Fruit fly (Drosophila melanogaster) whole organism, wandering third instar larva: Measurements from ENCODE around the gene Wnt5.

ENCODE experiments used
- Abd-B ChIP-seq: fragments of >200 bp; optimal IDR thresholded peaks from 2 replicates; lab custom pipeline; 2017; ENCODE audit warnings: missing biosample characterization, missing genetic modification characterization
- CG32264 ChIP-seq: fragments of 200-800 bp; sonication (Bioruptor generic); optimal IDR thresholded peaks from 2 replicates; lab custom pipeline; 2016; ENCODE audit warnings: missing biosample characterization, missing genetic modification characterization
- CrebA ChIP-seq: fragments of 200-800 bp; sonication (Bioruptor generic); optimal IDR thresholded peaks from 2 replicates; lab custom pipeline; 2016; ENCODE audit warnings: missing biosample characterization, mild to moderate bottlenecking, missing genetic modification characterization, borderline replicate concordance
- Dfd ChIP-seq: fragments of >200 bp; optimal IDR thresholded peaks from 2 replicates; lab custom pipeline; 2017; ENCODE audit warnings: missing biosample characterization, missing genetic modification characterization
- GATAd ChIP-seq: sonication (Bioruptor generic); optimal IDR thresholded peaks from 2 replicates; lab custom pipeline; 2016; ENCODE audit warnings: missing biosample characterization, missing genetic modification characterization
- HLH106 ChIP-seq: fragments of 200-800 bp; optimal IDR thresholded peaks from 3 replicates; lab custom pipeline; 2019; ENCODE audit warnings: missing biosample characterization, mild to moderate bottlenecking, missing genetic modification characterization, moderate library complexity
- Hr78 ChIP-seq: fragments of >200 bp; optimal IDR thresholded peaks from 2 replicates; lab custom pipeline; 2017; ENCODE audit warnings: missing biosample characterization, missing genetic modification characterization
- Jra ChIP-seq: sonication (Bioruptor generic); optimal IDR thresholded peaks from 2 replicates; lab custom pipeline; 2016; ENCODE audit warnings: missing biosample characterization, missing genetic modification characterization
- Mio ChIP-seq: sonication (Bioruptor generic); optimal IDR thresholded peaks from 2 replicates; lab custom pipeline; 2016; ENCODE audit warnings: missing biosample characterization, missing genetic modification characterization
- N ChIP-seq: fragments of >200 bp; optimal IDR thresholded peaks from 2 replicates; lab custom pipeline; 2018; ENCODE audit warnings: missing biosample characterization, missing external identifiers, missing genetic modification characterization
- OdsH ChIP-seq: fragments of 200-800 bp; sonication (Bioruptor generic); optimal IDR thresholded peaks from 2 replicates; lab custom pipeline; 2016; ENCODE audit warnings: missing biosample characterization, mild to moderate bottlenecking, missing genetic modification characterization
- Rel ChIP-seq, 2 experiments: fragments of 200-800 bp; sonication (Bioruptor generic) in 1 of 2; optimal IDR thresholded peaks; 2 replicates in 1 of 2; 3 replicates in 1 of 2; lab custom pipeline; 2016 to 2019; ENCODE audit warnings: mild to moderate bottlenecking in 2 of 2, missing biosample characterization in 2 of 2, missing genetic modification characterization in 2 of 2, moderate library complexity in 1 of 2
- Sp1 ChIP-seq: fragments of 200-800 bp; sonication (Bioruptor generic); optimal IDR thresholded peaks from 3 replicates; lab custom pipeline; 2019; ENCODE audit warnings: missing biosample characterization, mild to moderate bottlenecking, missing genetic modification characterization, moderate library complexity
- br ChIP-seq: fragments of 200-800 bp; sonication (Bioruptor generic); optimal IDR thresholded peaks from 2 replicates; lab custom pipeline; 2016; ENCODE audit warnings: missing biosample characterization, missing genetic modification characterization
- brk ChIP-seq: fragments of 200-800 bp; sonication (Bioruptor generic); optimal IDR thresholded peaks from 2 replicates; lab custom pipeline; 2016; ENCODE audit warnings: missing biosample characterization, mild to moderate bottlenecking, missing genetic modification characterization
- dl ChIP-seq, 2 experiments: fragments of 175-275, 200-275 bp in 1 of 2; fragments of 200-275 bp in 1 of 2; sonication (Bioruptor generic); optimal IDR thresholded peaks; lab custom pipeline; 2018; ENCODE audit warnings: mild to moderate bottlenecking in 2 of 2, missing biosample characterization in 2 of 2, missing genetic modification characterization in 2 of 2, moderate library complexity in 2 of 2; ENCODE audit not compliant: partially characterized antibody in 2 of 2, insufficient read depth in 1 of 2
- dmrt93B ChIP-seq: fragments of 200-800 bp; sonication (Bioruptor generic); optimal IDR thresholded peaks from 2 replicates; lab custom pipeline; 2018; ENCODE audit warnings: missing biosample characterization, mild to moderate bottlenecking, missing genetic modification characterization
- dsf ChIP-seq: sonication (Bioruptor generic); optimal IDR thresholded peaks from 2 replicates; lab custom pipeline; 2016; ENCODE audit warnings: missing biosample characterization, missing genetic modification characterization, borderline replicate concordance
- ey ChIP-seq: fragments of 200-800 bp; sonication (Bioruptor generic); optimal IDR thresholded peaks from 2 replicates; lab custom pipeline; 2016; ENCODE audit warnings: missing biosample characterization, missing genetic modification characterization
- foxo ChIP-seq, 2 experiments: fragments of 200-800 bp; sonication (Bioruptor generic); optimal IDR thresholded peaks; 2 replicates in 1 of 2; 3 replicates in 1 of 2; lab custom pipeline; 2016 to 2017; ENCODE audit warnings: missing biosample characterization in 2 of 2, missing genetic modification characterization in 2 of 2
- fru ChIP-seq: fragments of 200-800 bp; sonication (Bioruptor generic); optimal IDR thresholded peaks from 3 replicates; lab custom pipeline; 2016; ENCODE audit warnings: missing biosample characterization, mild to moderate bottlenecking, missing genetic modification characterization
- h ChIP-seq: fragments of 200-800 bp; sonication (Bioruptor generic); optimal IDR thresholded peaks from 3 replicates; lab custom pipeline; 2016; ENCODE audit warnings: missing biosample characterization, mild to moderate bottlenecking, missing genetic modification characterization
- jim ChIP-seq: fragments of 175-275, 200-325 bp; sonication (Bioruptor generic); optimal IDR thresholded peaks from 2 replicates; lab custom pipeline; 2016; ENCODE audit warnings: missing biosample characterization, mild to moderate bottlenecking, missing genetic modification characterization
- psq ChIP-seq: fragments of 200-800 bp; sonication (Bioruptor generic); optimal IDR thresholded peaks from 3 replicates; lab custom pipeline; 2017; ENCODE audit warnings: missing biosample characterization, mild to moderate bottlenecking, missing genetic modification characterization, moderate library complexity
- rgr ChIP-seq: fragments of 200-800 bp; sonication (Bioruptor generic); optimal IDR thresholded peaks from 3 replicates; lab custom pipeline; 2016; ENCODE audit warnings: missing biosample characterization, mild to moderate bottlenecking, missing genetic modification characterization
- sv ChIP-seq: fragments of 200-800 bp; sonication (Bioruptor generic); optimal IDR thresholded peaks from 3 replicates; lab custom pipeline; 2016; ENCODE audit warnings: missing biosample characterization, missing genetic modification characterization
- tai ChIP-seq: sonication (Bioruptor generic); optimal IDR thresholded peaks from 2 replicates; lab custom pipeline; 2016; ENCODE audit warnings: missing biosample characterization, missing genetic modification characterization
- woc ChIP-seq: sonication (Bioruptor generic); optimal IDR thresholded peaks from 2 replicates; lab custom pipeline; 2016; ENCODE audit warnings: missing biosample characterization, mild to moderate bottlenecking, missing genetic modification characterization

Wnt5 gene

DNA sequence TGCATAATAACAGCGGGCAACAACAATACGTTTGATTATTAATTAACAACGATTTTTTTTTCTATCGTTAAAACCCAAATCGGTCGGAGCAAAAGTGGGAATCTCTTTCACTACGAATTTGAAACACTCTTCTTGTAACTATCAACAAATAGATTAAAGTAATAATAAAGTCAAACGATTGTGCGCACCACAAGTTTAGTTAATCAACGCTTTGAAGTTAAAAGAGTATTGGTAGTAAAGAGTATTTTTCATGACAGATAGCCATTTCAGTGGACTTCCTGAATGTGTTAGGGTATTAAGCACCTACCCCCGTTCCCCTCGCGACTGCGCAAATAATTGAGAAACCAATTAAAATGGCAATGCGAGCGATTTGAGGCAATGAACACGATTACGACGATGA is 41.6 kb upstream of the Wnt5 start (continued):
- TF ChIP-seq ey (GFP tag; lab: Kevin White, UChicago), result peak; percentile 86
- TF ChIP-seq brk (GFP tag; lab: Kevin White, UChicago), result peak; percentile 27
- peak; percentile 37 to 80 for TF ChIP-seq foxo (GFP tag; optimal IDR thresholded peaks at IDR 0.05; lab: Kevin White, UChicago)
- peak; percentile 70 for TF ChIP-seq sv
- TF ChIP-seq dsf (GFP tag; lab: Kevin White, UChicago), result no peak
- no peak for TF ChIP-seq jim (GFP tag; lab: Kevin White, UChicago)
- TF ChIP-seq dl (GFP tag; optimal IDR thresholded peaks at IDR 0.05; lab: Kevin White, UChicago; ENCODE audit: insufficient read depth in 1 of 2, partially characterized antibody in 2 of 2), result no peak

DNA sequence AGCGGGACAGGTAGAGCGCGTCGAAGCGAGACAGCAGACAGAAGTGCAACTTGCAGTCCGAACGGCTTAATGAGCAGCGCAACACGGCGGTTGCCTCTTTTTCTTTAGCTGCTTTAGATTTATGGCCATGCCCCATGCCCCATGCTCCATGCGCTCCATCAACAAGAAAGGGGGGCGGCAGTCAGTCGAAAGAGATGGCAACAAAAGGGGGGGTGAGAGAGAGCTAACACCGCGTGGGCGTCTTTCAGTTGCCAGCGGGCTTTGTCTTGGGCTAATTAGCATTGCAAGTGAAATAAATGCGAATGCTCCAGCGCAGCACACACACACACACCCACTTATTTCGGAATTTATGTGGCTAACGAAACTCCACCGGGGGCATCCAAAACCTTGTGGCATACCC is 40.0 kb upstream of the Wnt5 start:
- no peak for TF ChIP-seq Abd-B (GFP tag; lab: Kevin White, UChicago)
- no peak for TF ChIP-seq psq (GFP tag; lab: Kevin White, UChicago)
- TF ChIP-seq rgr (GFP tag; lab: Kevin White, UChicago), result no peak
- no peak for TF ChIP-seq jim (GFP tag; lab: Kevin White, UChicago)
- no peak for TF ChIP-seq sv
- TF ChIP-seq GATAd (GFP tag; lab: Kevin White, UChicago), result no peak
- no peak for TF ChIP-seq CrebA (GFP tag; lab: Kevin White, UChicago)
- TF ChIP-seq CG32264 (GFP tag; lab: Kevin White, UChicago), result no peak
- no peak for TF ChIP-seq br (GFP tag; lab: Kevin White, UChicago)

DNA sequence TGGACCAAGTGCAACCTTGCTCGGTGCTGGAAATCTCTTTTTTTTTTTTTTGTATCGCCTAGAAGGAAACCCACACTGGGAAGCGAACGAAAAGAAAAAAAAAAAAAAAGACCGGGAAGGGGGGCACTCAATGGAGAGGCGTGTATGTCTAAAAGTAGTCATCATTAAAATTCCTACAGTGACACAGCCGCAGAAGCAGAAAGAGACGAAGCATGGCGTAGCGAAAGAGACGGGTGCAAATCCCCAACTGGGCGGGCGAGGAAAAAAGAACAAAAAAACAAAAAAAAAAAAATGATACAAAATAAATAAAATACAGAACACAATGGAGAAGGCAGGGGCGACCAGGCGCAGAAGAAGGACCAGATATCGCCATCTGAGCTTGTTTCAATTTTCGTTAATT is 39.5 kb upstream of the Wnt5 start:
- TF ChIP-seq Dfd, result no peak
- TF ChIP-seq foxo (GFP tag; optimal IDR thresholded peaks at IDR 0.05; lab: Kevin White, UChicago), result no peak
- TF ChIP-seq tai (GFP tag; lab: Kevin White, UChicago), result no peak
- TF ChIP-seq dl (GFP tag; optimal IDR thresholded peaks at IDR 0.05; lab: Kevin White, UChicago; ENCODE audit: insufficient read depth in 1 of 2, partially characterized antibody in 2 of 2), result no peak
- no peak for TF ChIP-seq Mio (GFP tag; lab: Kevin White, UChicago)
- no peak for TF ChIP-seq Hr78 (GFP tag; lab: Kevin White, UChicago)
- TF ChIP-seq Abd-B (GFP tag; lab: Kevin White, UChicago), result no peak

DNA sequence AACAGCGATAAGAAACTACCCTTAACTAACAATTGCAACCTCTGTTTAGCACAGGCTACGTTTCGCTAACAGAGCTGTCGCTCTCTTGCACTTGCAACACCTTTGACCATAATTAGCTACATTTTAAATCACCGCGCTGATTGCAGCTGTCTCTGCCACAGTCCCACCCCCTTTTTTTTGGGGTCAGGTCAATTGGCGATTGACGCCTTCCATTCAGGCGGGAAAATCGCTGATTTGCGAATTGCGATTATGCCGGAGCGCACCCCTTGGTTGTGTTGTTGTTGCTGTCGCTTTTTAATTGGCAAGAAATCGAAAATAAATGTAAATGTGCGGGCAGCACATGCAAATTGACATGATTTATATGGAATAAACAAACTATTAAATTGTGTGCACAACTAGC is 38.1 kb upstream of the Wnt5 start:
- TF ChIP-seq N (GFP tag; lab: Kevin White, UChicago) (no peak), CrebA (GFP tag; lab: Kevin White, UChicago) (no peak), psq (GFP tag; lab: Kevin White, UChicago) (no peak)
- TF ChIP-seq, all 38 proteins: peak for 0

DNA sequence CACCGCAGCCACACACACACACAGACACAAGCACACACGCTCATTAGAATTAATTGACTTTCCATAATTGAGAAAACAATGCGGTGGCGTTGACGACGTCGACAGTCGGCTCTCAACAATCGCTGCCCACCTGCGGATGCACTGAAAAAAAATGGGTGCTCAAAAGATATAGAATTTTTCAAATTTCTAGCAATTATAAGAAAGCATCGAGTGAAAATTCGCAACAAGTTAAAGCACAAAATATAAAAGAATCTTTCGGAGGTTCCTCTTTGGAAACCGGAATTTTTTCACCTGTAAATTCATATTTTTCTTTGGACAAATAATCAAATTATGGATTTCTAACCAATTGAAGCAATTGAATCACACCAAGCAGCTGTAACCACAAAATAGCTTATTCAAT is 36.7 kb upstream of the Wnt5 start:
- peak in 1 of 2 experiments; percentile 14 for TF ChIP-seq foxo (GFP tag; optimal IDR thresholded peaks at IDR 0.05; lab: Kevin White, UChicago)
- TF ChIP-seq rgr (GFP tag; lab: Kevin White, UChicago), result peak; percentile 21
- TF ChIP-seq GATAd (GFP tag; lab: Kevin White, UChicago), result no peak
- no peak for TF ChIP-seq CG32264 (GFP tag; lab: Kevin White, UChicago)
- TF ChIP-seq, all 38 proteins: peak for 2

DNA sequence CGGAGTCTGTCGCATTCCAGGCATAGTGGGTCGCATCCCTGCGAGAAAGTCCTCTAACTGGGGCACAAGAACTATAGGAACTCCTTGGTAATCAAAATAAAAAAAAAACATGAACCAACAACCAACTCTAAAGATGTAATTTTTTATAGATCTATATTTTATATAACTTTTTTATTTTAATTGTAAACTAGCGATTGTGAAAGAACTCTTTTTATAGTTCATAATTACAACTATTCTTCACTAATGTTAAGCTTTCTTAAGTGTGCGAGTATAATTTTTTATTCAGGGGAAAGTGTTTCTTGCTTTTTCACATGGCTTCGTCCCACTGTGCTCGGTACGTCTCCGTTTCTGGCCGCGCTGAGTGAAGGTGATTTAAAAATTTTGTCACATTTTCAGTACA is 35.1 kb upstream of the Wnt5 start:
- TF ChIP-seq psq (GFP tag; lab: Kevin White, UChicago) (peak; percentile 53), fru (GFP tag; lab: Kevin White, UChicago) (peak; percentile 47), Jra (GFP tag; lab: Kevin White, UChicago) (no peak), Rel (GFP tag; optimal IDR thresholded peaks at IDR 0.05; lab: Kevin White, UChicago) (no peak), Rel (tag; optimal IDR thresholded peaks at IDR 0.05; lab: Kevin White, UChicago) (no peak), h (GFP tag; lab: Kevin White, UChicago) (peak; percentile 51), CrebA (GFP tag; lab: Kevin White, UChicago) (no peak), dmrt93B (peak; percentile 49), HLH106 (peak; percentile 15), rgr (GFP tag; lab: Kevin White, UChicago) (peak; percentile 42), OdsH (peak; percentile 40), Sp1 (peak; percentile 64), woc (GFP tag; lab: Kevin White, UChicago) (peak; percentile 9), dsf (GFP tag; lab: Kevin White, UChicago) (no peak), foxo (GFP tag; optimal IDR thresholded peaks at IDR 0.05; lab: Kevin White, UChicago) (peak in 1 of 2 experiments; percentile 64)
